Worm (Caenorhabditis elegans) whole organism, L2 larva: Measurements from ENCODE around the gene Y39F10A.6.

ENCODE experiments used
- C34F6.9 ChIP-seq: fragments of 150-350 bp; optimal IDR thresholded peaks from 2 replicates; lab custom pipeline; 2014; ENCODE audit warnings: missing biosample characterization, missing genetic modification characterization
- F13H6.1 ChIP-seq: sonication (generic microtip); optimal IDR thresholded peaks from 2 replicates; lab custom pipeline; 2016; ENCODE audit warnings: missing genetic modification characterization, missing compliant biosample characterization
- R02D3.7 ChIP-seq: fragments of 150-350 bp; optimal IDR thresholded peaks from 2 replicates; lab custom pipeline; 2014; ENCODE audit warnings: missing biosample characterization, missing genetic modification characterization
- ZK546.5 ChIP-seq: sonication (generic microtip); optimal IDR thresholded peaks from 2 replicates; lab custom pipeline; 2017; ENCODE audit warnings: missing biosample characterization, missing genetic modification characterization
- alr-1 ChIP-seq: fragments of 150-350 bp; optimal IDR thresholded peaks from 2 replicates; lab custom pipeline; 2014; ENCODE audit warnings: missing biosample characterization, missing genetic modification characterization
- ama-1 ChIP-seq: fragments of 150-350 bp; optimal IDR thresholded peaks from 2 replicates; lab custom pipeline; 2018; ENCODE audit warnings: inconsistent platforms
- crh-2 ChIP-seq: sonication (generic microtip); optimal IDR thresholded peaks from 2 replicates; lab custom pipeline; 2017; ENCODE audit warnings: missing biosample characterization, missing genetic modification characterization
- dmd-4 ChIP-seq: sonication (generic microtip); optimal IDR thresholded peaks from 2 replicates; lab custom pipeline; 2017; ENCODE audit warnings: missing biosample characterization, missing genetic modification characterization
- egl-27 ChIP-seq: sonication (generic microtip); optimal IDR thresholded peaks from 3 replicates; lab custom pipeline; 2017; ENCODE audit warnings: missing biosample characterization, missing genetic modification reagents, missing genetic modification characterization
- elt-1 ChIP-seq: fragments of 150-350 bp; optimal IDR thresholded peaks from 2 replicates; lab custom pipeline; 2014; ENCODE audit warnings: missing biosample characterization, missing genetic modification characterization
- elt-3 ChIP-seq: sonication (generic microtip); optimal IDR thresholded peaks from 2 replicates; lab custom pipeline; 2017; ENCODE audit warnings: missing biosample characterization, missing genetic modification characterization
- fos-1 ChIP-seq: fragments of 150-350 bp; optimal IDR thresholded peaks from 2 replicates; lab custom pipeline; 2014; ENCODE audit warnings: missing biosample characterization, missing genetic modification characterization
- gmeb-1 ChIP-seq: fragments of 150-350 bp; optimal IDR thresholded peaks from 2 replicates; lab custom pipeline; 2014; ENCODE audit warnings: missing biosample characterization, missing genetic modification characterization
- lin-39 ChIP-seq: fragments of 150-350 bp; optimal IDR thresholded peaks from 2 replicates; lab custom pipeline; 2014; ENCODE audit warnings: missing biosample characterization, missing genetic modification reagents, missing genetic modification characterization
- lsy-2 ChIP-seq, 2 experiments: fragments of 150-350 bp in 1 of 2; sonication (generic microtip) in 1 of 2; optimal IDR thresholded peaks; 2 replicates each; lab custom pipeline; 2014 to 2017; ENCODE audit warnings: missing biosample characterization in 2 of 2, missing genetic modification characterization in 2 of 2
- mab-5 ChIP-seq: fragments of 150-350 bp; optimal IDR thresholded peaks from 2 replicates; lab custom pipeline; 2014; ENCODE audit warnings: missing biosample characterization, missing genetic modification characterization
- mbf-1 ChIP-seq: sonication (generic microtip); optimal IDR thresholded peaks from 2 replicates; lab custom pipeline; 2017; ENCODE audit warnings: missing biosample characterization, missing genetic modification characterization
- nhr-10 ChIP-seq: sonication (generic microtip); optimal IDR thresholded peaks from 2 replicates; lab custom pipeline; 2017; ENCODE audit warnings: missing biosample characterization, missing genetic modification characterization
- nhr-11 ChIP-seq: fragments of 150-350 bp; optimal IDR thresholded peaks from 2 replicates; lab custom pipeline; 2014; ENCODE audit warnings: missing biosample characterization, missing genetic modification characterization
- nhr-12 ChIP-seq: fragments of 150-350 bp; optimal IDR thresholded peaks from 2 replicates; lab custom pipeline; 2014; ENCODE audit warnings: missing biosample characterization, missing genetic modification characterization
- nhr-129 ChIP-seq: fragments of 150-350 bp; optimal IDR thresholded peaks from 2 replicates; lab custom pipeline; 2014; ENCODE audit warnings: missing biosample characterization, missing genetic modification characterization
- nhr-21 ChIP-seq: fragments of 150-350 bp; optimal IDR thresholded peaks from 2 replicates; lab custom pipeline; 2014; ENCODE audit warnings: missing biosample characterization, missing genetic modification characterization
- nhr-237 ChIP-seq: fragments of 150-350 bp; optimal IDR thresholded peaks from 2 replicates; lab custom pipeline; 2014; ENCODE audit warnings: missing biosample characterization, missing genetic modification characterization
- nhr-25 ChIP-seq: fragments of 150-350 bp; sonication (generic microtip); optimal IDR thresholded peaks from 3 replicates; lab custom pipeline; 2014; ENCODE audit warnings: missing biosample characterization, missing genetic modification characterization
- nhr-6 ChIP-seq: fragments of 150-350 bp; optimal IDR thresholded peaks from 2 replicates; lab custom pipeline; 2014; ENCODE audit warnings: missing biosample characterization, missing genetic modification characterization
- nhr-77 ChIP-seq: fragments of 150-350 bp; optimal IDR thresholded peaks from 2 replicates; lab custom pipeline; 2014; ENCODE audit warnings: missing biosample characterization, missing genetic modification characterization
- sem-4 ChIP-seq: fragments of 150-350 bp; optimal IDR thresholded peaks from 2 replicates; lab custom pipeline; 2014; ENCODE audit warnings: missing biosample characterization, missing genetic modification reagents, missing genetic modification characterization
- sma-9 ChIP-seq, 2 experiments: fragments of 150-350 bp in 1 of 2; sonication (generic microtip) in 1 of 2; optimal IDR thresholded peaks; 2 replicates each; lab custom pipeline; 2014 to 2016; ENCODE audit warnings: missing genetic modification characterization in 2 of 2, mild to moderate bottlenecking in 1 of 2, missing biosample characterization in 1 of 2, missing compliant biosample characterization in 1 of 2, missing genetic modification reagents in 1 of 2, moderate library complexity in 1 of 2
- snpc-4 ChIP-seq: fragments of 150-350 bp; optimal IDR thresholded peaks from 2 replicates; lab custom pipeline; 2014; ENCODE audit warnings: missing biosample characterization, missing genetic modification characterization
- unc-39 ChIP-seq: fragments of 150-350 bp; optimal IDR thresholded peaks from 2 replicates; lab custom pipeline; 2014; ENCODE audit warnings: missing biosample characterization, missing genetic modification characterization
- zag-1 ChIP-seq: fragments of 150-350 bp; optimal IDR thresholded peaks from 2 replicates; lab custom pipeline; 2014; ENCODE audit warnings: missing biosample characterization, missing genetic modification characterization
- ztf-1 ChIP-seq: fragments of 200-800 bp; sonication (Bioruptor generic); conservative IDR thresholded peaks from 2 replicates; pipeline ENCODE4 v1.3.6; 2022; ENCODE audit warnings: missing genetic modification characterization, missing compliant biosample characterization
- ztf-11 ChIP-seq: sonication (generic microtip); optimal IDR thresholded peaks from 2 replicates; lab custom pipeline; 2017; ENCODE audit warnings: missing biosample characterization, missing genetic modification characterization
- ztf-4 ChIP-seq: fragments of 150-350 bp; optimal IDR thresholded peaks from 2 replicates; lab custom pipeline; 2014; ENCODE audit warnings: missing biosample characterization, missing genetic modification characterization

The Y39F10A.6 gene

ce11 chrII:765219-765618, 18.2 kb downstream of the Y39F10A.6 start, which contains the start of gene C08G5.7:
C08G5.7 (minus strand) TSS chrII:765319.
- TF ChIP-seq R02D3.7 (tag; lab: Kevin White, UChicago) (no peak), lsy-2 (tag; optimal IDR thresholded peaks at IDR 0.05; lab: Kevin White, UChicago) (no peak), nhr-21 (tag; lab: Kevin White, UChicago) (no peak), elt-3 (no peak), sem-4 (tag; lab: Kevin White, UChicago) (no peak), snpc-4 (tag; lab: Kevin White, UChicago) (no peak), gmeb-1 (tag; lab: Kevin White, UChicago) (no peak), egl-27 (tag; lab: Kevin White, UChicago) (no peak), ztf-1 (GFP tag; lab: Robert Waterston, UW) (no peak), alr-1 (tag; lab: Kevin White, UChicago) (no peak), sma-9 (GFP tag; optimal IDR thresholded peaks at IDR 0.05; lab: Kevin White, UChicago) (no peak), sma-9 (tag; optimal IDR thresholded peaks at IDR 0.05; lab: Kevin White, UChicago) (no peak), nhr-77 (tag; lab: Kevin White, UChicago) (no peak), ztf-11 (no peak), zag-1 (tag; lab: Kevin White, UChicago) (no peak), nhr-11 (tag; lab: Kevin White, UChicago) (no peak), nhr-25 (tag; lab: Kevin White, UChicago) (no peak), nhr-6 (tag; lab: Kevin White, UChicago) (no peak), ama-1 (lab: Kevin White, UChicago) (no peak)
- TF ChIP-seq, all 48 proteins: peak for 0

- TF ChIP-seq fos-1 (peak; percentile 67), snpc-4 (tag; lab: Kevin White, UChicago) (no peak)
- TF ChIP-seq, all 48 proteins: peak for 1
Measured at ce11 chrII:764385-764784, 19.0 kb downstream of the Y39F10A.6 start.

ce11 chrII:762942-763341, 20.5 kb downstream of the Y39F10A.6 start:
- TF ChIP-seq C34F6.9 (tag; lab: Kevin White, UChicago) = peak; percentile 28
- TF ChIP-seq snpc-4 (tag; lab: Kevin White, UChicago) = no peak
- no peak for TF ChIP-seq nhr-12
- peak; percentile 60 for TF ChIP-seq sma-9 (GFP tag; optimal IDR thresholded peaks at IDR 0.05; lab: Kevin White, UChicago)
- no peak for TF ChIP-seq sma-9 (tag; optimal IDR thresholded peaks at IDR 0.05; lab: Kevin White, UChicago)
- no peak for TF ChIP-seq mab-5
- no peak for TF ChIP-seq dmd-4 (tag; lab: Kevin White, UChicago)
- TF ChIP-seq R02D3.7 (tag; lab: Kevin White, UChicago) = no peak
- no peak for TF ChIP-seq nhr-21 (tag; lab: Kevin White, UChicago)
- TF ChIP-seq nhr-129 (tag; lab: Kevin White, UChicago) = peak; percentile 13
- TF ChIP-seq F13H6.1 (tag; lab: Kevin White, UChicago) = peak; percentile 63
- no peak for TF ChIP-seq unc-39
- TF ChIP-seq nhr-237 (tag; lab: Kevin White, UChicago) = no peak
- TF ChIP-seq crh-2 (tag; lab: Kevin White, UChicago) = peak; percentile 11
- no peak for TF ChIP-seq mbf-1 (tag; lab: Kevin White, UChicago)
- TF ChIP-seq egl-27 (tag; lab: Kevin White, UChicago) = no peak
- TF ChIP-seq elt-3 = no peak
- no peak for TF ChIP-seq ztf-11
- TF ChIP-seq lsy-2 (tag; optimal IDR thresholded peaks at IDR 0.05; lab: Kevin White, UChicago) = peak; percentile 1 to 42
- TF ChIP-seq elt-1 (tag; lab: Kevin White, UChicago) = no peak
- no peak for TF ChIP-seq alr-1 (tag; lab: Kevin White, UChicago)
- TF ChIP-seq ZK546.5 (tag; lab: Kevin White, UChicago) = no peak

ce11 chrII:760276-760675, 23.2 kb downstream of the Y39F10A.6 start:
- TF ChIP-seq F13H6.1 (tag; lab: Kevin White, UChicago) = no peak
- no peak for TF ChIP-seq nhr-77 (tag; lab: Kevin White, UChicago)
- no peak for TF ChIP-seq snpc-4 (tag; lab: Kevin White, UChicago)
- TF ChIP-seq nhr-10 (tag; lab: Kevin White, UChicago) = no peak
- no peak for TF ChIP-seq ztf-11
- TF ChIP-seq dmd-4 (tag; lab: Kevin White, UChicago) = no peak
- TF ChIP-seq lin-39 (tag; lab: Kevin White, UChicago) = no peak
- TF ChIP-seq nhr-12 = no peak
- TF ChIP-seq mab-5 = no peak
- no peak for TF ChIP-seq R02D3.7 (tag; lab: Kevin White, UChicago)
- TF ChIP-seq nhr-25 (tag; lab: Kevin White, UChicago) = no peak
- no peak for TF ChIP-seq crh-2 (tag; lab: Kevin White, UChicago)
- TF ChIP-seq elt-1 (tag; lab: Kevin White, UChicago) = no peak
- TF ChIP-seq ztf-4 = no peak
